Fruit fly (Drosophila melanogaster) whole organism, wandering third instar larva: ENCODE measurements around the gene CG43293.

ENCODE experiments used
- Abd-B ChIP-seq: fragments of >200 bp; optimal IDR thresholded peaks from 2 replicates; lab custom pipeline; 2017; ENCODE audit warnings: missing biosample characterization, missing genetic modification characterization
- Dif ChIP-seq: fragments of 200-275, 200-300 bp; sonication (Bioruptor generic); optimal IDR thresholded peaks from 2 replicates; lab custom pipeline; 2018; ENCODE audit warnings: missing biosample characterization, missing genetic modification characterization; ENCODE audit not compliant: partially characterized antibody
- GATAd ChIP-seq: sonication (Bioruptor generic); optimal IDR thresholded peaks from 2 replicates; lab custom pipeline; 2016; ENCODE audit warnings: missing biosample characterization, missing genetic modification characterization
- Hr78 ChIP-seq: fragments of >200 bp; optimal IDR thresholded peaks from 2 replicates; lab custom pipeline; 2017; ENCODE audit warnings: missing biosample characterization, missing genetic modification characterization
- Sp1 ChIP-seq: fragments of 200-800 bp; sonication (Bioruptor generic); optimal IDR thresholded peaks from 3 replicates; lab custom pipeline; 2019; ENCODE audit warnings: missing biosample characterization, mild to moderate bottlenecking, missing genetic modification characterization, moderate library complexity
- jim ChIP-seq: fragments of 175-275, 200-325 bp; sonication (Bioruptor generic); optimal IDR thresholded peaks from 2 replicates; lab custom pipeline; 2016; ENCODE audit warnings: missing biosample characterization, mild to moderate bottlenecking, missing genetic modification characterization
- psq ChIP-seq: fragments of 200-800 bp; sonication (Bioruptor generic); optimal IDR thresholded peaks from 3 replicates; lab custom pipeline; 2017; ENCODE audit warnings: missing biosample characterization, mild to moderate bottlenecking, missing genetic modification characterization, moderate library complexity

- no peak for TF ChIP-seq psq (GFP tag; lab: Kevin White, UChicago)
- no peak for TF ChIP-seq Dif (GFP tag; lab: Kevin White, UChicago)
- TF ChIP-seq Abd-B, result no peak
- TF ChIP-seq jim, result no peak
- no peak for TF ChIP-seq Sp1 (GFP tag; lab: Kevin White, UChicago)
- TF ChIP-seq GATAd (GFP tag; lab: Kevin White, UChicago), result no peak
- no peak for TF ChIP-seq Hr78 (GFP tag; lab: Kevin White, UChicago)
These were observed 22.4 kb upstream of the CG43293 start, which contains the start of gene Prdm13 for dm6 chr3L:6162483-6163128.
